Fruit fly (Drosophila melanogaster) whole organism, embryonic: ENCODE data around the gene RSG7.

ENCODE experiments used
- CG10267 ChIP-seq: fragments of 200-800 bp; sonication (Bioruptor generic); optimal IDR thresholded peaks from 2 replicates; lab custom pipeline; 2018; ENCODE audit warnings: missing biosample characterization, mild to moderate bottlenecking, missing genetic modification characterization, moderate library complexity
- CG10321 ChIP-seq: fragments of 200-800 bp; sonication (Bioruptor generic); IDR thresholded peaks from 2 replicates; pipeline ENCODE4 v1.3.6; 2022; ENCODE audit warnings: missing biosample characterization, missing genetic modification characterization
- CG11695 ChIP-seq: fragments of 200-800 bp; sonication (Bioruptor generic); IDR thresholded peaks from 3 replicates; pipeline ENCODE4 v1.3.6; 2022; ENCODE audit warnings: missing biosample characterization, missing genetic modification characterization
- CG12104 ChIP-seq: fragments of 200-800 bp; sonication (Bioruptor generic); optimal IDR thresholded peaks from 3 replicates; lab custom pipeline; 2016; ENCODE audit warnings: missing biosample characterization, missing genetic modification characterization
- CG12155 ChIP-seq: fragments of 200-800 bp; sonication (Bioruptor generic); optimal IDR thresholded peaks from 3 replicates; lab custom pipeline; 2016; ENCODE audit warnings: missing biosample characterization, missing genetic modification characterization
- CG13624 ChIP-seq: fragments of 200-800 bp; sonication (Bioruptor generic); optimal IDR thresholded peaks from 2 replicates; lab custom pipeline; 2016; ENCODE audit warnings: missing biosample characterization, missing genetic modification characterization
- CG14710 ChIP-seq: fragments of 200-800 bp; sonication (Bioruptor generic); optimal IDR thresholded peaks from 3 replicates; lab custom pipeline; 2019; ENCODE audit warnings: missing biosample characterization, mild to moderate bottlenecking, missing genetic modification characterization, moderate library complexity
- CG15011 ChIP-seq: fragments of 200-800 bp; sonication (Bioruptor generic); optimal IDR thresholded peaks from 3 replicates; lab custom pipeline; 2018; ENCODE audit warnings: missing biosample characterization, mild to moderate bottlenecking, missing genetic modification characterization
- CG15073 ChIP-seq: fragments of 200-800 bp; sonication (Bioruptor generic); optimal IDR thresholded peaks from 2 replicates; lab custom pipeline; 2016; ENCODE audit warnings: missing biosample characterization, missing genetic modification characterization
- CG17328 ChIP-seq: fragments of 200-800 bp; sonication (Bioruptor generic); IDR thresholded peaks from 2 replicates; pipeline ENCODE4 v1.3.6; 2022; ENCODE audit warnings: missing biosample characterization, missing genetic modification characterization
- CG17912 ChIP-seq: fragments of 200-800 bp; sonication (Bioruptor generic); optimal IDR thresholded peaks from 2 replicates; lab custom pipeline; 2018; ENCODE audit warnings: missing biosample characterization, mild to moderate bottlenecking, missing genetic modification characterization
- CG2116 ChIP-seq: fragments of 200-800 bp; sonication (Bioruptor generic); optimal IDR thresholded peaks from 3 replicates; lab custom pipeline; 2018; ENCODE audit warnings: missing biosample characterization, mild to moderate bottlenecking, missing genetic modification characterization
- CG2712 ChIP-seq: fragments of 200-800 bp; optimal IDR thresholded peaks from 3 replicates; lab custom pipeline; 2019; ENCODE audit warnings: missing biosample characterization, mild to moderate bottlenecking, missing genetic modification characterization, moderate library complexity
- CG2875 ChIP-seq: fragments of 200-800 bp; sonication (Bioruptor generic); optimal IDR thresholded peaks from 2 replicates; lab custom pipeline; 2017; ENCODE audit warnings: missing biosample characterization, mild to moderate bottlenecking, missing genetic modification characterization, missing genetic modification reagents
- CG34224 ChIP-seq: fragments of 200-800 bp; sonication (Bioruptor generic); IDR thresholded peaks from 3 replicates; pipeline ENCODE4 v1.3.6; 2022; ENCODE audit warnings: missing biosample characterization, missing genetic modification characterization; ENCODE audit not compliant: partially characterized antibody
- CG6765 ChIP-seq: fragments of 200-800 bp; sonication (Bioruptor generic); optimal IDR thresholded peaks from 3 replicates; lab custom pipeline; 2017; ENCODE audit warnings: missing biosample characterization, mild to moderate bottlenecking, missing genetic modification characterization
- CG7372 ChIP-seq: fragments of 200-800 bp; sonication (Bioruptor generic); IDR thresholded peaks from 2 replicates; pipeline ENCODE4 v1.3.6; 2022; ENCODE audit warnings: missing biosample characterization, missing genetic modification characterization
- CG7987 ChIP-seq: fragments of 200-800 bp; sonication (Bioruptor generic); optimal IDR thresholded peaks from 2 replicates; lab custom pipeline; 2018; ENCODE audit warnings: missing biosample characterization, mild to moderate bottlenecking, missing genetic modification characterization, moderate library complexity
- CG8281 ChIP-seq: fragments of 200-800 bp; sonication (Bioruptor generic); optimal IDR thresholded peaks from 2 replicates; lab custom pipeline; 2018; ENCODE audit warnings: missing biosample characterization, mild to moderate bottlenecking, missing genetic modification characterization, moderate library complexity
- D19B ChIP-seq: fragments of 200-800 bp; sonication (Bioruptor generic); optimal IDR thresholded peaks from 2 replicates; lab custom pipeline; 2017; ENCODE audit warnings: missing biosample characterization, mild to moderate bottlenecking, missing genetic modification characterization
- Dfd ChIP-seq, 2 experiments: fragments of >200 bp; optimal IDR thresholded peaks; 2 replicates each; lab custom pipeline; 2017; ENCODE audit warnings: missing biosample characterization in 2 of 2, missing genetic modification characterization in 2 of 2
- Dip2 ChIP-seq: fragments of 200-800 bp; sonication (Bioruptor generic); IDR thresholded peaks from 2 replicates; pipeline ENCODE4 v1.3.6; 2022; ENCODE audit warnings: missing biosample characterization, missing genetic modification characterization
- Dp ChIP-seq: fragments of 200-800 bp; sonication (Bioruptor generic); optimal IDR thresholded peaks from 2 replicates; lab custom pipeline; 2018; ENCODE audit warnings: missing biosample characterization, mild to moderate bottlenecking, missing genetic modification characterization, moderate library complexity
- Ets97D ChIP-seq: fragments of 200-800 bp; sonication (Bioruptor generic); optimal IDR thresholded peaks from 3 replicates; lab custom pipeline; 2016; ENCODE audit warnings: missing biosample characterization, missing genetic modification characterization
- Hr78 ChIP-seq, 2 experiments: fragments of 200-800 bp in 1 of 2; fragments of >200 bp in 1 of 2; sonication (Bioruptor generic) in 1 of 2; optimal IDR thresholded peaks; 2 replicates each; lab custom pipeline; 2017 to 2019; ENCODE audit warnings: missing biosample characterization in 2 of 2, missing genetic modification characterization in 2 of 2, mild to moderate bottlenecking in 1 of 2, moderate library complexity in 1 of 2
- Jarid2 ChIP-seq: fragments of 200-800 bp; sonication (Bioruptor generic); optimal IDR thresholded peaks from 3 replicates; lab custom pipeline; 2017; ENCODE audit warnings: mild to moderate bottlenecking, missing biosample characterization, missing genetic modification reagents, missing genetic modification characterization
- Sox100B ChIP-seq: fragments of 200-800 bp; sonication (Bioruptor generic); optimal IDR thresholded peaks from 3 replicates; lab custom pipeline; 2018; ENCODE audit warnings: missing biosample characterization, mild to moderate bottlenecking, missing genetic modification characterization
- Ssrp ChIP-seq: fragments of 200-800 bp; sonication (Bioruptor generic); optimal IDR thresholded peaks from 2 replicates; lab custom pipeline; 2018; ENCODE audit warnings: missing biosample characterization, mild to moderate bottlenecking, missing genetic modification characterization, moderate library complexity
- ato ChIP-seq: fragments of 200-800 bp; sonication (Bioruptor generic); IDR thresholded peaks from 2 replicates; pipeline ENCODE4 v1.3.6; 2022; ENCODE audit warnings: missing biosample characterization, missing genetic modification characterization; ENCODE audit not compliant: partially characterized antibody
- bab2 ChIP-seq: fragments of 200-800 bp; sonication (Bioruptor generic); optimal IDR thresholded peaks from 2 replicates; lab custom pipeline; 2016; ENCODE audit warnings: missing biosample characterization, missing genetic modification characterization
- bbx ChIP-seq: fragments of 200-800 bp; sonication (Bioruptor generic); IDR thresholded peaks from 2 replicates; pipeline ENCODE4 v1.3.6; 2022; ENCODE audit warnings: missing biosample characterization, missing genetic modification characterization; ENCODE audit not compliant: partially characterized antibody
- bsh ChIP-seq, 2 experiments: fragments of 200-800 bp; sonication (Bioruptor generic); optimal IDR thresholded peaks; 2 replicates each; lab custom pipeline; 2017 to 2018; ENCODE audit warnings: mild to moderate bottlenecking in 2 of 2, missing biosample characterization in 2 of 2, missing genetic modification characterization in 2 of 2, moderate library complexity in 1 of 2
- cas ChIP-seq: fragments of 200-800 bp; sonication (Bioruptor generic); IDR thresholded peaks from 2 replicates; pipeline ENCODE4 v1.3.6; 2022; ENCODE audit warnings: missing biosample characterization, missing genetic modification characterization
- chm ChIP-seq: fragments of 200-800 bp; sonication (Bioruptor generic); IDR thresholded peaks from 2 replicates; pipeline ENCODE4 v1.3.6; 2022; ENCODE audit warnings: missing biosample characterization, missing genetic modification characterization
- gce ChIP-seq: fragments of 200-800 bp; sonication (Bioruptor generic); IDR thresholded peaks from 3 replicates; pipeline ENCODE4 v1.3.6; 2022; ENCODE audit warnings: missing biosample characterization, missing genetic modification characterization
- gcm2 ChIP-seq: fragments of 200-800 bp; sonication (Bioruptor generic); optimal IDR thresholded peaks from 2 replicates; lab custom pipeline; 2016; ENCODE audit warnings: missing biosample characterization, missing genetic modification characterization
- ham ChIP-seq: fragments of 200-800 bp; sonication (Bioruptor generic); IDR thresholded peaks from 2 replicates; pipeline ENCODE4 v1.3.6; 2022; ENCODE audit warnings: missing biosample characterization, missing genetic modification characterization
- ind ChIP-seq: fragments of 200-800 bp; sonication (Bioruptor generic); optimal IDR thresholded peaks from 3 replicates; lab custom pipeline; 2016; ENCODE audit warnings: missing biosample characterization, missing genetic modification characterization
- jumu ChIP-seq: fragments of 200-800 bp; sonication (Bioruptor generic); optimal IDR thresholded peaks from 3 replicates; lab custom pipeline; 2016; ENCODE audit warnings: missing biosample characterization, missing genetic modification characterization
- kni ChIP-seq: fragments of 200-800 bp; sonication (Bioruptor generic); optimal IDR thresholded peaks from 3 replicates; lab custom pipeline; 2017; ENCODE audit warnings: mild to moderate bottlenecking, missing biosample characterization, missing genetic modification reagents, missing genetic modification characterization
- mam ChIP-seq: fragments of 200-800 bp; sonication (Bioruptor generic); optimal IDR thresholded peaks from 3 replicates; lab custom pipeline; 2016; ENCODE audit warnings: missing biosample characterization, missing genetic modification characterization
- pan ChIP-seq, 4 experiments: fragments of >200 bp in 3 of 4; fragments of 200-800 bp in 1 of 4; sonication (Bioruptor generic) in 1 of 4; optimal IDR thresholded peaks in 3 of 4; IDR thresholded peaks in 1 of 4; 2 replicates each; pipeline versions ENCODE4 v1.3.6 to Lab custom; 2017 to 2022; ENCODE audit warnings: missing biosample characterization in 2 of 4, missing genetic modification characterization in 2 of 4, mixed read lengths in 1 of 4
- peb ChIP-seq: fragments of 200-800 bp; sonication (Bioruptor generic); IDR thresholded peaks from 2 replicates; pipeline ENCODE4 v1.3.6; 2022; ENCODE audit warnings: missing biosample characterization, missing genetic modification characterization
- psq ChIP-seq: fragments of 200-800 bp; sonication (Bioruptor generic); optimal IDR thresholded peaks from 2 replicates; lab custom pipeline; 2017; ENCODE audit warnings: missing biosample characterization, missing genetic modification characterization
- rib ChIP-seq: fragments of 200-800 bp; sonication (Bioruptor generic); IDR thresholded peaks from 2 replicates; pipeline ENCODE4 v1.3.6; 2022; ENCODE audit warnings: missing biosample characterization, missing genetic modification characterization
- sc ChIP-seq, 3 experiments: fragments of >200 bp in 2 of 3; fragments of 200-800 bp in 1 of 3; sonication (Bioruptor generic) in 1 of 3; optimal IDR thresholded peaks; 2 replicates in 2 of 3; 3 replicates in 1 of 3; lab custom pipeline; 2017; ENCODE audit warnings: mild to moderate bottlenecking in 1 of 3, missing biosample characterization in 1 of 3, missing genetic modification characterization in 1 of 3, missing genetic modification reagents in 1 of 3
- seq ChIP-seq: fragments of 200-800 bp; sonication (Bioruptor generic); IDR thresholded peaks from 2 replicates; pipeline ENCODE4 v1.3.6; 2022; ENCODE audit warnings: missing biosample characterization, missing genetic modification characterization
- ssp ChIP-seq: fragments of 200-800 bp; sonication (Bioruptor generic); IDR thresholded peaks from 2 replicates; pipeline ENCODE4 v1.3.6; 2022; ENCODE audit warnings: missing biosample characterization, missing genetic modification characterization
- zen2 ChIP-seq: fragments of 200-800 bp; sonication (Bioruptor generic); IDR thresholded peaks from 3 replicates; pipeline ENCODE4 v1.3.6; 2022; ENCODE audit warnings: missing biosample characterization, missing genetic modification characterization; ENCODE audit not compliant: partially characterized antibody

RSG7 gene

dm6 chrX:16833097-16833496 is 11.1 kb downstream of the RSG7 start (continued):
- TF ChIP-seq psq (GFP tag; lab: Kevin White, UChicago), result no peak
- peak; percentile 47 for TF ChIP-seq CG15011 (GFP tag; lab: Kevin White, UChicago)
- peak; percentile 43 for TF ChIP-seq CG12155 (GFP tag; lab: Kevin White, UChicago)
- peak; percentile 27 for TF ChIP-seq Jarid2 (GFP tag; lab: Kevin White, UChicago)
- TF ChIP-seq CG7372 (GFP tag; lab: Robert Waterston, UW), result 0 out of 2 replicates have a peak, but pooled peaks have one; percentile 24
- peak; percentile 15 for TF ChIP-seq CG13624 (GFP tag; lab: Kevin White, UChicago)
- peak; percentile 30 for TF ChIP-seq CG12104 (GFP tag; lab: Kevin White, UChicago)
- TF ChIP-seq chm, result no peak
- TF ChIP-seq ham (GFP tag; lab: Robert Waterston, UW), result no peak
- TF ChIP-seq CG2875 (GFP tag; lab: Kevin White, UChicago), result peak; percentile 69
- peak; percentile 61; the same call in 2 of the 3 replicates for TF ChIP-seq CG11695 (GFP tag; lab: Robert Waterston, UW)
- TF ChIP-seq bbx (GFP tag; lab: Robert Waterston, UW), result no peak
- no peak for TF ChIP-seq sc (optimal IDR thresholded peaks at IDR 0.05; lab: Kevin White, UChicago)
- peak; percentile 68 for TF ChIP-seq sc (GFP tag; optimal IDR thresholded peaks at IDR 0.05; lab: Kevin White, UChicago)
- peak; percentile 12 for TF ChIP-seq CG2116
- no peak for TF ChIP-seq kni
- TF ChIP-seq Dp (GFP tag; lab: Kevin White, UChicago), result no peak
- TF ChIP-seq bsh (GFP tag; optimal IDR thresholded peaks at IDR 0.05; lab: Kevin White, UChicago), result peak; percentile 76 to 89
- peak; percentile 63 for TF ChIP-seq CG8281 (tag; lab: Kevin White, UChicago)
- peak; percentile 70 for TF ChIP-seq Sox100B
- TF ChIP-seq CG15073 (GFP tag; lab: Kevin White, UChicago), result no peak
- peak; percentile 66 for TF ChIP-seq CG14710 (tag; lab: Kevin White, UChicago)
- TF ChIP-seq gcm2 (GFP tag; lab: Kevin White, UChicago), result peak; percentile 31
- peak; percentile 27 for TF ChIP-seq Ets97D (GFP tag; lab: Kevin White, UChicago)
- TF ChIP-seq ind, result peak; percentile 73
- peak; percentile 88 for TF ChIP-seq CG17328
- no peak for TF ChIP-seq zen2 (GFP tag; lab: Robert Waterston, UW)
- TF ChIP-seq rib, result no peak
- TF ChIP-seq Dip2, result no peak
- TF ChIP-seq seq (GFP tag; lab: Robert Waterston, UW), result no peak
- peak in 1 of 2 experiments; percentile 61 for TF ChIP-seq Hr78 (GFP tag; optimal IDR thresholded peaks at IDR 0.05; lab: Kevin White, UChicago)
- no peak for TF ChIP-seq CG7987 (GFP tag; lab: Kevin White, UChicago)
- TF ChIP-seq ssp (GFP tag; lab: Robert Waterston, UW), result no peak
- peak; percentile 66; the same call in 2 of the 3 replicates for TF ChIP-seq gce (GFP tag; lab: Robert Waterston, UW)
- TF ChIP-seq cas (GFP tag; lab: Robert Waterston, UW), result no peak
- TF ChIP-seq bab2, result peak; percentile 62
- peak; percentile 65 for TF ChIP-seq CG10267 (tag; lab: Kevin White, UChicago)
- peak; percentile 71 for TF ChIP-seq mam (GFP tag; lab: Kevin White, UChicago)
- TF ChIP-seq CG17912 (GFP tag; lab: Kevin White, UChicago), result peak; percentile 40
- TF ChIP-seq CG34224 (GFP tag; lab: Robert Waterston, UW), result no peak
- peak; percentile 54 for TF ChIP-seq peb (GFP tag; lab: Robert Waterston, UW)
- no peak for TF ChIP-seq Dfd (GFP tag; optimal IDR thresholded peaks at IDR 0.05; lab: Kevin White, UChicago)
- TF ChIP-seq CG10321 (GFP tag; lab: Robert Waterston, UW), result no peak
- no peak for TF ChIP-seq pan (optimal IDR thresholded peaks at IDR 0.05; lab: Kevin White, UChicago)
- TF ChIP-seq pan (GFP tag; optimal IDR thresholded peaks at IDR 0.05 in 1 of 2, IDR thresholded peaks at IDR 0.05 in 1 of 2), result peak in 1 of 2 experiments; percentile 70
- no peak for TF ChIP-seq CG6765
- peak; percentile 56 for TF ChIP-seq jumu (GFP tag; lab: Kevin White, UChicago)
- TF ChIP-seq CG2712, result peak; percentile 80
- peak; percentile 76 for TF ChIP-seq Ssrp (tag; lab: Kevin White, UChicago)
- TF ChIP-seq D19B, result peak; percentile 19
- no peak for TF ChIP-seq ato (GFP tag; lab: Robert Waterston, UW)
